Fruit fly (Drosophila melanogaster) whole organism, embryonic: ENCODE measurements around the gene CG12241.

Source experiments
- Antp ChIP-seq: fragments of 200-800 bp; sonication (Bioruptor generic); optimal IDR thresholded peaks from 3 replicates; lab custom pipeline; 2016; ENCODE audit warnings: missing biosample characterization, missing genetic modification characterization
- Awh ChIP-seq: fragments of 200-800 bp; sonication (Bioruptor generic); IDR thresholded peaks from 2 replicates; pipeline ENCODE4, ENCODE4 v1.3.6; 2022; ENCODE audit warnings: missing biosample characterization, missing genetic modification characterization
- CG10267 ChIP-seq: fragments of 200-800 bp; sonication (Bioruptor generic); optimal IDR thresholded peaks from 2 replicates; lab custom pipeline; 2018; ENCODE audit warnings: missing biosample characterization, mild to moderate bottlenecking, missing genetic modification characterization, moderate library complexity
- CG11456 ChIP-seq: fragments of 200-800 bp; sonication (Bioruptor generic); IDR thresholded peaks from 3 replicates; pipeline ENCODE4 v1.3.6; 2022; ENCODE audit warnings: missing biosample characterization, missing genetic modification characterization
- CG12299 ChIP-seq: fragments of 200-800 bp; sonication (Bioruptor generic); optimal IDR thresholded peaks from 2 replicates; lab custom pipeline; 2018; ENCODE audit warnings: missing biosample characterization, mild to moderate bottlenecking, missing genetic modification characterization
- CG14014 ChIP-seq: fragments of 200-800 bp; sonication (Bioruptor generic); IDR thresholded peaks from 2 replicates; pipeline ENCODE4 v1.3.6; 2022; ENCODE audit warnings: missing biosample characterization, missing genetic modification characterization
- CG15696 ChIP-seq: fragments of 200-800 bp; sonication (Bioruptor generic); optimal IDR thresholded peaks from 2 replicates; lab custom pipeline; 2019; ENCODE audit warnings: missing biosample characterization, mild to moderate bottlenecking, missing genetic modification characterization, moderate library complexity
- CG16815 ChIP-seq: fragments of 200-800 bp; sonication (Bioruptor generic); optimal IDR thresholded peaks from 3 replicates; lab custom pipeline; 2017; ENCODE audit warnings: missing biosample characterization, mild to moderate bottlenecking, missing genetic modification characterization
- CG17359 ChIP-seq: fragments of 200-800 bp; sonication (Bioruptor generic); optimal IDR thresholded peaks from 3 replicates; lab custom pipeline; 2018; ENCODE audit warnings: missing biosample characterization, mild to moderate bottlenecking, missing genetic modification characterization, moderate library complexity
- CG17912 ChIP-seq: fragments of 200-800 bp; sonication (Bioruptor generic); optimal IDR thresholded peaks from 2 replicates; lab custom pipeline; 2018; ENCODE audit warnings: missing biosample characterization, mild to moderate bottlenecking, missing genetic modification characterization
- CG30403 ChIP-seq: fragments of 200-800 bp; sonication (Bioruptor generic); optimal IDR thresholded peaks from 3 replicates; lab custom pipeline; 2016; ENCODE audit warnings: missing biosample characterization, missing genetic modification characterization
- CG30431 ChIP-seq: fragments of 200-800 bp; sonication (Bioruptor generic); optimal IDR thresholded peaks from 2 replicates; lab custom pipeline; 2017; ENCODE audit warnings: missing biosample characterization, missing genetic modification characterization
- CG31441 ChIP-seq: fragments of 200-800 bp; sonication (Bioruptor generic); IDR thresholded peaks from 2 replicates; pipeline ENCODE4 v1.3.6; 2022; ENCODE audit warnings: missing biosample characterization, missing genetic modification characterization
- CG6272 ChIP-seq: fragments of 200-800 bp; sonication (Bioruptor generic); IDR thresholded peaks from 2 replicates; pipeline ENCODE4 v1.3.6; 2022; ENCODE audit warnings: missing biosample characterization, missing genetic modification characterization
- CG6813 ChIP-seq: fragments of 200-800 bp; sonication (Bioruptor generic); optimal IDR thresholded peaks from 2 replicates; lab custom pipeline; 2017; ENCODE audit warnings: missing biosample characterization, missing genetic modification characterization, mild to moderate bottlenecking, moderate library complexity, missing genetic modification reagents
- CG8290 ChIP-seq, 3 experiments: fragments of 200-800 bp; sonication (Bioruptor generic); optimal IDR thresholded peaks; 2 replicates each; lab custom pipeline; 2016 to 2019; ENCODE audit warnings: missing biosample characterization in 3 of 3, missing genetic modification characterization in 3 of 3, mild to moderate bottlenecking in 2 of 3, moderate library complexity in 1 of 3
- CG8765 ChIP-seq: fragments of 200-800 bp; sonication (Bioruptor generic); IDR thresholded peaks from 2 replicates; pipeline ENCODE4 v1.3.6; 2022; ENCODE audit warnings: missing biosample characterization, missing genetic modification characterization
- CG9797 ChIP-seq: fragments of 200-800 bp; sonication (Bioruptor generic); optimal IDR thresholded peaks from 3 replicates; lab custom pipeline; 2018; ENCODE audit warnings: missing biosample characterization, mild to moderate bottlenecking, missing genetic modification characterization
- Chrac-16 ChIP-seq: fragments of 200-800 bp; sonication (Bioruptor generic); optimal IDR thresholded peaks from 3 replicates; lab custom pipeline; 2016; ENCODE audit warnings: missing biosample characterization, missing genetic modification characterization
- Dll ChIP-seq: fragments of 200-800 bp; sonication (Bioruptor generic); IDR thresholded peaks from 4 replicates; pipeline ENCODE4 v1.3.6; 2022; ENCODE audit warnings: missing biosample characterization, missing genetic modification characterization; ENCODE audit not compliant: partially characterized antibody
- Doc3 ChIP-seq: fragments of 200-800 bp; sonication (Bioruptor generic); IDR thresholded peaks from 3 replicates; pipeline ENCODE4 v1.3.6; 2022; ENCODE audit warnings: missing biosample characterization, missing genetic modification characterization; ENCODE audit not compliant: partially characterized antibody
- Fer3 ChIP-seq: fragments of 200-800 bp; sonication (Bioruptor generic); optimal IDR thresholded peaks from 2 replicates; lab custom pipeline; 2018; ENCODE audit warnings: missing biosample characterization, mild to moderate bottlenecking, missing genetic modification characterization, moderate library complexity
- Hand ChIP-seq: fragments of 200-800 bp; sonication (Bioruptor generic); optimal IDR thresholded peaks from 2 replicates; lab custom pipeline; 2017; ENCODE audit warnings: mild to moderate bottlenecking, missing biosample characterization, missing genetic modification reagents, missing genetic modification characterization
- Lhr ChIP-seq: fragments of 200-800 bp; sonication (Bioruptor generic); optimal IDR thresholded peaks from 3 replicates; lab custom pipeline; 2017; ENCODE audit warnings: mild to moderate bottlenecking, missing biosample characterization, missing genetic modification reagents, missing genetic modification characterization
- Nf-YA ChIP-seq: fragments of 200-800 bp; sonication (Bioruptor generic); IDR thresholded peaks from 2 replicates; pipeline ENCODE4 v1.3.6; 2022; ENCODE audit warnings: missing biosample characterization, missing genetic modification characterization
- Ptx1 ChIP-seq: fragments of 200-800 bp; sonication (Bioruptor generic); IDR thresholded peaks from 2 replicates; pipeline ENCODE4 v1.3.6; 2022; ENCODE audit warnings: missing biosample characterization, missing genetic modification characterization
- Sin3A ChIP-seq: fragments of >200 bp; optimal IDR thresholded peaks from 2 replicates; lab custom pipeline; 2018
- Sox102F ChIP-seq: fragments of 200-800 bp; sonication (Bioruptor generic); optimal IDR thresholded peaks from 2 replicates; lab custom pipeline; 2018; ENCODE audit warnings: missing biosample characterization, mild to moderate bottlenecking, missing genetic modification characterization, moderate library complexity
- Tbp ChIP-seq: fragments of >200 bp; optimal IDR thresholded peaks from 2 replicates; lab custom pipeline; 2018; ENCODE audit warnings: missing biosample characterization, missing genetic modification characterization
- bab2 ChIP-seq: fragments of 200-800 bp; sonication (Bioruptor generic); optimal IDR thresholded peaks from 2 replicates; lab custom pipeline; 2016; ENCODE audit warnings: missing biosample characterization, missing genetic modification characterization
- bowl ChIP-seq: fragments of 200-800 bp; sonication (Bioruptor generic); IDR thresholded peaks from 2 replicates; pipeline ENCODE4 v1.3.6; 2022; ENCODE audit warnings: missing biosample characterization, missing genetic modification characterization
- cg ChIP-seq: fragments of 200-800 bp; sonication (Bioruptor generic); optimal IDR thresholded peaks from 3 replicates; lab custom pipeline; 2019; ENCODE audit warnings: missing biosample characterization, mild to moderate bottlenecking, missing genetic modification characterization, moderate library complexity
- chm ChIP-seq: fragments of 200-800 bp; sonication (Bioruptor generic); IDR thresholded peaks from 2 replicates; pipeline ENCODE4 v1.3.6; 2022; ENCODE audit warnings: missing biosample characterization, missing genetic modification characterization
- corto ChIP-seq: fragments of 200-800 bp; sonication (Bioruptor generic); optimal IDR thresholded peaks from 2 replicates; lab custom pipeline; 2016; ENCODE audit warnings: missing biosample characterization, mild to moderate bottlenecking, missing genetic modification characterization, moderate library complexity
- dan ChIP-seq: fragments of 200-800 bp; sonication (Bioruptor generic); IDR thresholded peaks from 2 replicates; pipeline ENCODE4 v1.3.6; 2022; ENCODE audit warnings: missing biosample characterization, missing genetic modification characterization
- disco-r ChIP-seq: fragments of 200-800 bp; sonication (Bioruptor generic); optimal IDR thresholded peaks from 2 replicates; lab custom pipeline; 2016; ENCODE audit warnings: missing biosample characterization, missing genetic modification characterization
- fd102C ChIP-seq: fragments of 200-800 bp; sonication (Bioruptor generic); optimal IDR thresholded peaks from 2 replicates; lab custom pipeline; 2018; ENCODE audit warnings: missing biosample characterization, mild to moderate bottlenecking, missing genetic modification characterization, moderate library complexity
- gfzf ChIP-seq: fragments of 200-800 bp; sonication (Bioruptor generic); optimal IDR thresholded peaks from 2 replicates; lab custom pipeline; 2016; ENCODE audit warnings: missing biosample characterization, mild to moderate bottlenecking, missing genetic modification characterization, moderate library complexity
- maf-S ChIP-seq: fragments of 200-800 bp; sonication (Bioruptor generic); optimal IDR thresholded peaks from 2 replicates; lab custom pipeline; 2016; ENCODE audit warnings: missing biosample characterization, missing genetic modification characterization
- nerfin-2 ChIP-seq: fragments of 200-800 bp; sonication (Bioruptor generic); IDR thresholded peaks from 2 replicates; pipeline ENCODE4 v1.3.6; 2022; ENCODE audit warnings: missing biosample characterization, missing genetic modification characterization; ENCODE audit not compliant: partially characterized antibody
- nmo ChIP-seq: fragments of 200-800 bp; sonication (Bioruptor generic); optimal IDR thresholded peaks from 2 replicates; lab custom pipeline; 2018; ENCODE audit warnings: missing biosample characterization, mild to moderate bottlenecking, missing genetic modification characterization, moderate library complexity
- oc ChIP-seq: fragments of 200-800 bp; sonication (Bioruptor generic); optimal IDR thresholded peaks from 2 replicates; lab custom pipeline; 2018; ENCODE audit warnings: missing biosample characterization, mild to moderate bottlenecking, missing genetic modification characterization, moderate library complexity
- pan ChIP-seq, 4 experiments: fragments of >200 bp in 3 of 4; fragments of 200-800 bp in 1 of 4; sonication (Bioruptor generic) in 1 of 4; optimal IDR thresholded peaks in 3 of 4; IDR thresholded peaks in 1 of 4; 2 replicates each; pipeline versions ENCODE4 v1.3.6 to Lab custom; 2017 to 2022; ENCODE audit warnings: missing biosample characterization in 2 of 4, missing genetic modification characterization in 2 of 4, mixed read lengths in 1 of 4
- pfk ChIP-seq: fragments of 200-800 bp; sonication (Bioruptor generic); optimal IDR thresholded peaks from 2 replicates; lab custom pipeline; 2018; ENCODE audit warnings: missing biosample characterization, mild to moderate bottlenecking, missing genetic modification characterization, moderate library complexity
- sima ChIP-seq: fragments of 200-800 bp; sonication (Bioruptor generic); optimal IDR thresholded peaks from 2 replicates; lab custom pipeline; 2016; ENCODE audit warnings: missing biosample characterization, missing genetic modification characterization
- sqz ChIP-seq: fragments of 200-800 bp; sonication (Bioruptor generic); optimal IDR thresholded peaks from 3 replicates; lab custom pipeline; 2018; ENCODE audit warnings: missing biosample characterization, mild to moderate bottlenecking, missing genetic modification characterization
- sug ChIP-seq: fragments of 200-800 bp; optimal IDR thresholded peaks from 2 replicates; lab custom pipeline; 2019; ENCODE audit warnings: missing biosample characterization, mild to moderate bottlenecking, missing genetic modification characterization, moderate library complexity

The CG12241 gene

DNA sequence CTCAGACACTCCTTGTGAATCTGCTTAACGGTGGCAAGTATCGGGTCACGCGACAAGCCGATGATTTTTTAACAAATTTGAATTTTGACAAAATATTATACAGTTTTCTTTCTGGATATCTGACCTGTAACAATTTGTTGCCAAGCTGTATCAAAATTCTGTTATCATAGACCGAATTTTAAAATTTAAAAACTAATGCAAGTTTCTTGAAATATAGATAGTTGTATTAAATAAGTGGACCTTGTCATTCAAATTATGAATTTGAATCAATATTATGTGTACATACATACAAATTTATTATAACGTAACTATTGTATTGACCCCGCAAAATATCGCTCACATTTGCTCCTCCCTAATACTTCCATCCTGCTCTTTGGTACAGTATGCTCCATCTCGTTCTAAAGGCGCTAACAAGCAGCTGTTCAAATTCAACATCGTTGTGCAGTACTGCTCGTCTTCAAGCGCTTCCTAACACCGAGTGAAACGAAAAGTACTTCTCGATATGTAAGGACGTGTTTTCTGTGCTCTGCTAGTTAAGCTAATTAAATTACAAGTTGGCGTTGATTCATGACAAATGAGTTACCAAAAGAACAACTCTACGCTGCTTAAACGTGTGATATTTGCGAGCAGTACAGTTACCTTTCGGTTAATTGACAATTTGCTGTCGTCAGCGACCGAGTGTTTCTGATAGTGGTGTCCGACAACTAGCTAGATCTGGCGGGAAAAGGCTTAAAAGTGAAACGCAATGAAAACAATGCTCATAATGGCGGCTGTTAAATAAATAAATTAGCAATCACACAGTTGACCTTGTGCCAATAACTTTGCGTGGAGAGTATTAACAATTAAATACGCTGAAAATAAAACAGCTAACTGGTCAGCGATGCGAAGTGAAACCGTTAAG, 22.7 kb upstream of the CG12241 start, which contains the start of the genes Kpc1 and CG42542:
Gene Kpc1 (minus strand): TSS at position 77 of the 901 bp plus-strand sequence.
Gene CG42542 (plus strand): TSS at position 465 of the 901 bp plus-strand sequence.
- TF ChIP-seq pan (optimal IDR thresholded peaks at IDR 0.05; lab: Kevin White, UChicago) (no peak), pan (GFP tag; optimal IDR thresholded peaks at IDR 0.05 in 1 of 2, IDR thresholded peaks at IDR 0.05 in 1 of 2) (peak in 1 of 2 experiments; percentile 65), CG30431 (GFP tag; lab: Kevin White, UChicago) (peak; percentile 47), CG30403 (peak; percentile 89), oc (no peak), Hand (peak; percentile 33), Sin3A (peak; percentile 89), sug (tag; lab: Kevin White, UChicago) (peak; percentile 63), disco-r (GFP tag; lab: Kevin White, UChicago) (no peak), CG15696 (tag; lab: Kevin White, UChicago) (peak; percentile 73), nmo (GFP tag; lab: Kevin White, UChicago) (peak; percentile 26), CG16815 (GFP tag; lab: Kevin White, UChicago) (peak; percentile 77), Chrac-16 (GFP tag; lab: Kevin White, UChicago) (peak; percentile 67), Antp (GFP tag; lab: Kevin White, UChicago) (peak; percentile 49), nerfin-2 (GFP tag; lab: Robert Waterston, UW) (peak; percentile 70), cg (no peak), CG31441 (GFP tag; lab: Robert Waterston, UW) (peak; percentile 78), CG10267 (tag; lab: Kevin White, UChicago) (peak; percentile 94), Awh (GFP tag; lab: Robert Waterston, UW) (no peak; the same call in 1 of the 2 replicates), corto (GFP tag; lab: Kevin White, UChicago) (peak; percentile 35), CG14014 (peak; percentile 53; the same call in 1 of the 2 replicates), sqz (GFP tag; lab: Kevin White, UChicago) (no peak), CG12299 (tag; lab: Kevin White, UChicago) (no peak), pfk (GFP tag; lab: Kevin White, UChicago) (no peak), CG17359 (peak; percentile 45), CG8290 (GFP tag; optimal IDR thresholded peaks at IDR 0.05; lab: Kevin White, UChicago) (peak; percentile 43), CG8290 (tag; optimal IDR thresholded peaks at IDR 0.05; lab: Kevin White, UChicago) (peak; percentile 18 to 92), Tbp (GFP tag; lab: Kevin White, UChicago) (no peak), gfzf (GFP tag; lab: Kevin White, UChicago) (peak; percentile 23), bab2 (GFP tag; lab: Kevin White, UChicago) (peak; percentile 38), Sox102F (GFP tag; lab: Kevin White, UChicago) (peak; percentile 62), CG6272 (GFP tag; lab: Robert Waterston, UW) (no peak), CG8765 (no peak; the same call in 1 of the 2 replicates), CG11456 (peak; percentile 75; the same call in 2 of the 3 replicates), dan (GFP tag; lab: Robert Waterston, UW) (no peak), Fer3 (tag; lab: Kevin White, UChicago) (no peak), fd102C (no peak), bowl (GFP tag; lab: Robert Waterston, UW) (0 out of 2 replicates have a peak, but pooled peaks have one; percentile 39), CG17912 (GFP tag; lab: Kevin White, UChicago) (peak; percentile 52), Doc3 (GFP tag; lab: Robert Waterston, UW) (peak; percentile 92), CG6813 (peak; percentile 19), CG9797 (peak; percentile 36), Nf-YA (GFP tag; lab: Robert Waterston, UW) (no peak), Dll (GFP tag; lab: Robert Waterston, UW) (peak; percentile 96), sima (GFP tag; lab: Kevin White, UChicago) (no peak), Lhr (GFP tag; lab: Kevin White, UChicago) (peak; percentile 56), chm (peak; percentile 64; the same call in 1 of the 2 replicates), maf-S (GFP tag; lab: Kevin White, UChicago) (peak; percentile 63), Ptx1 (GFP tag; lab: Robert Waterston, UW) (peak; percentile 63)
